Fruit fly (Drosophila melanogaster) whole organism, embryonic: ENCODE data around the gene St2.

Source experiments
- Blimp-1 ChIP-seq: fragments of 200-800 bp; sonication (Bioruptor generic); optimal IDR thresholded peaks from 3 replicates; lab custom pipeline; 2018; ENCODE audit warnings: missing biosample characterization, missing genetic modification characterization, mild to moderate bottlenecking, moderate library complexity, missing genetic modification reagents
- CG10543 ChIP-seq: fragments of 200-800 bp; sonication (Bioruptor generic); optimal IDR thresholded peaks from 3 replicates; lab custom pipeline; 2017; ENCODE audit warnings: missing biosample characterization, mild to moderate bottlenecking, missing genetic modification characterization, moderate library complexity
- CG11695 ChIP-seq: fragments of 200-800 bp; sonication (Bioruptor generic); IDR thresholded peaks from 3 replicates; pipeline ENCODE4 v1.3.6; 2022; ENCODE audit warnings: missing biosample characterization, missing genetic modification characterization
- CG12104 ChIP-seq: fragments of 200-800 bp; sonication (Bioruptor generic); optimal IDR thresholded peaks from 3 replicates; lab custom pipeline; 2016; ENCODE audit warnings: missing biosample characterization, missing genetic modification characterization
- CG12236 ChIP-seq: fragments of 200-800 bp; sonication (Bioruptor generic); optimal IDR thresholded peaks from 2 replicates; lab custom pipeline; 2016; ENCODE audit warnings: missing biosample characterization, missing genetic modification characterization
- CG1233 ChIP-seq: fragments of 200-800 bp; sonication (Bioruptor generic); optimal IDR thresholded peaks from 4 replicates; lab custom pipeline; 2018; ENCODE audit warnings: missing biosample characterization, mild to moderate bottlenecking, missing genetic modification characterization
- CG13624 ChIP-seq: fragments of 200-800 bp; sonication (Bioruptor generic); optimal IDR thresholded peaks from 2 replicates; lab custom pipeline; 2016; ENCODE audit warnings: missing biosample characterization, missing genetic modification characterization
- CG14667 ChIP-seq: fragments of 200-800 bp; sonication (Bioruptor generic); IDR thresholded peaks from 2 replicates; pipeline ENCODE4 v1.3.6; 2022; ENCODE audit warnings: missing biosample characterization, missing genetic modification characterization
- CG15073 ChIP-seq: fragments of 200-800 bp; sonication (Bioruptor generic); optimal IDR thresholded peaks from 2 replicates; lab custom pipeline; 2016; ENCODE audit warnings: missing biosample characterization, missing genetic modification characterization
- CG15269 ChIP-seq: fragments of 200-800 bp; sonication (Bioruptor generic); optimal IDR thresholded peaks from 2 replicates; lab custom pipeline; 2018; ENCODE audit warnings: missing biosample characterization, mild to moderate bottlenecking, missing genetic modification characterization, moderate library complexity
- CG1602 ChIP-seq: fragments of 200-800 bp; sonication (Bioruptor generic); optimal IDR thresholded peaks from 3 replicates; lab custom pipeline; 2016; ENCODE audit warnings: missing biosample characterization, missing genetic modification characterization
- CG18619 ChIP-seq: fragments of 200-800 bp; sonication (Bioruptor generic); optimal IDR thresholded peaks from 3 replicates; lab custom pipeline; 2017; ENCODE audit warnings: missing biosample characterization, mild to moderate bottlenecking, missing genetic modification characterization
- CG30020 ChIP-seq: fragments of 200-800 bp; optimal IDR thresholded peaks from 2 replicates; lab custom pipeline; 2019; ENCODE audit warnings: missing biosample characterization, mild to moderate bottlenecking, missing genetic modification characterization, moderate library complexity
- CG4617 ChIP-seq: fragments of 200-800 bp; sonication (Bioruptor generic); optimal IDR thresholded peaks from 3 replicates; lab custom pipeline; 2016; ENCODE audit warnings: missing biosample characterization, missing genetic modification characterization, borderline replicate concordance
- CG4820 ChIP-seq: fragments of 200-800 bp; sonication (Bioruptor generic); optimal IDR thresholded peaks from 3 replicates; lab custom pipeline; 2016; ENCODE audit warnings: missing biosample characterization, missing genetic modification characterization
- CG8765 ChIP-seq: fragments of 200-800 bp; sonication (Bioruptor generic); IDR thresholded peaks from 2 replicates; pipeline ENCODE4 v1.3.6; 2022; ENCODE audit warnings: missing biosample characterization, missing genetic modification characterization
- CG9932 ChIP-seq: fragments of 200-800 bp; sonication (Bioruptor generic); IDR thresholded peaks from 2 replicates; pipeline ENCODE4 v1.3.6; 2022; ENCODE audit warnings: missing biosample characterization, missing genetic modification characterization
- Camta ChIP-seq: fragments of 200-800 bp; sonication (Bioruptor generic); optimal IDR thresholded peaks from 2 replicates; lab custom pipeline; 2016; ENCODE audit warnings: missing biosample characterization, missing genetic modification characterization
- CkIIα-i1 ChIP-seq: fragments of 200-800 bp; sonication (Bioruptor generic); IDR thresholded peaks from 2 replicates; pipeline ENCODE4 v1.3.6; 2022; ENCODE audit warnings: missing biosample characterization, missing genetic modification characterization
- D19A ChIP-seq: fragments of 200-800 bp; optimal IDR thresholded peaks from 3 replicates; lab custom pipeline; 2019; ENCODE audit warnings: missing biosample characterization, mild to moderate bottlenecking, missing genetic modification characterization, moderate library complexity
- ERR ChIP-seq: fragments of 200-800 bp; sonication (Bioruptor generic); optimal IDR thresholded peaks from 2 replicates; lab custom pipeline; 2016; ENCODE audit warnings: missing biosample characterization, missing genetic modification characterization
- Ets65A ChIP-seq: fragments of 200-800 bp; sonication (Bioruptor generic); peaks from one replicate; lab custom pipeline; 2016; ENCODE audit warnings: missing biosample characterization, missing genetic modification characterization
- Hr3 ChIP-seq: fragments of 200-800 bp; sonication (Bioruptor generic); optimal IDR thresholded peaks from 3 replicates; lab custom pipeline; 2016; ENCODE audit warnings: missing biosample characterization, missing genetic modification characterization
- Hr39 ChIP-seq: fragments of >200 bp; optimal IDR thresholded peaks from 2 replicates; lab custom pipeline; 2017
- Kr ChIP-seq: fragments of 200-800 bp; sonication (Bioruptor generic); optimal IDR thresholded peaks from 2 replicates; lab custom pipeline; 2017; ENCODE audit warnings: missing biosample characterization, mild to moderate bottlenecking, missing genetic modification characterization
- Lim3 ChIP-seq: fragments of 200-800 bp; sonication (Bioruptor generic); IDR thresholded peaks from 2 replicates; pipeline ENCODE4 v1.3.6; 2022; ENCODE audit warnings: missing biosample characterization, missing genetic modification characterization
- Lpt ChIP-seq: fragments of >200 bp; optimal IDR thresholded peaks from 2 replicates; lab custom pipeline; 2018; ENCODE audit warnings: missing biosample characterization, missing genetic modification characterization
- Mad ChIP-seq: fragments of 200-800 bp; sonication (Bioruptor generic); optimal IDR thresholded peaks from 2 replicates; lab custom pipeline; 2016; ENCODE audit warnings: missing biosample characterization, missing genetic modification characterization
- Ravus ChIP-seq: fragments of 200-800 bp; sonication (Bioruptor generic); IDR thresholded peaks from 2 replicates; pipeline ENCODE4 v1.3.6; 2022; ENCODE audit warnings: missing biosample characterization, missing genetic modification characterization
- Rx ChIP-seq: fragments of 200-800 bp; sonication (Bioruptor generic); IDR thresholded peaks from 2 replicates; pipeline ENCODE4 v1.3.6; 2022; ENCODE audit warnings: missing biosample characterization, missing genetic modification characterization
- Vsx1 ChIP-seq: fragments of 200-800 bp; sonication (Bioruptor generic); optimal IDR thresholded peaks from 2 replicates; lab custom pipeline; 2017; ENCODE audit warnings: missing biosample characterization, mild to moderate bottlenecking, missing genetic modification characterization, missing genetic modification reagents
- amos ChIP-seq: fragments of 200-800 bp; sonication (Bioruptor generic); IDR thresholded peaks from 2 replicates; pipeline ENCODE4 v1.3.6; 2022; ENCODE audit warnings: missing biosample characterization, missing genetic modification characterization; ENCODE audit not compliant: partially characterized antibody
- ara ChIP-seq: fragments of 200-800 bp; sonication (Bioruptor generic); IDR thresholded peaks from 2 replicates; pipeline ENCODE4 v1.3.6; 2022; ENCODE audit warnings: missing biosample characterization, missing genetic modification characterization
- ato ChIP-seq: fragments of 200-800 bp; sonication (Bioruptor generic); IDR thresholded peaks from 2 replicates; pipeline ENCODE4 v1.3.6; 2022; ENCODE audit warnings: missing biosample characterization, missing genetic modification characterization; ENCODE audit not compliant: partially characterized antibody
- bab2 ChIP-seq: fragments of 200-800 bp; sonication (Bioruptor generic); optimal IDR thresholded peaks from 2 replicates; lab custom pipeline; 2016; ENCODE audit warnings: missing biosample characterization, missing genetic modification characterization
- bowl ChIP-seq: fragments of 200-800 bp; sonication (Bioruptor generic); IDR thresholded peaks from 2 replicates; pipeline ENCODE4 v1.3.6; 2022; ENCODE audit warnings: missing biosample characterization, missing genetic modification characterization
- chn ChIP-seq: fragments of 200-800 bp; sonication (Bioruptor generic); optimal IDR thresholded peaks from 2 replicates; lab custom pipeline; 2016; ENCODE audit warnings: missing biosample characterization, missing genetic modification characterization
- dm ChIP-seq: fragments of 200-800 bp; sonication (Bioruptor generic); optimal IDR thresholded peaks from 3 replicates; lab custom pipeline; 2016; ENCODE audit warnings: missing biosample characterization, missing genetic modification characterization
- fu2 ChIP-seq: fragments of 200-800 bp; sonication (Bioruptor generic); optimal IDR thresholded peaks from 2 replicates; lab custom pipeline; 2016; ENCODE audit warnings: missing biosample characterization, missing genetic modification characterization
- gro ChIP-seq: fragments of 200-800 bp; sonication (Bioruptor generic); optimal IDR thresholded peaks from 2 replicates; lab custom pipeline; 2016; ENCODE audit warnings: missing biosample characterization, missing genetic modification characterization
- hb ChIP-seq: fragments of 200-800 bp; sonication (Bioruptor generic); IDR thresholded peaks from 3 replicates; pipeline ENCODE4 v1.3.6; 2022; ENCODE audit warnings: missing biosample characterization, missing genetic modification characterization; ENCODE audit not compliant: partially characterized antibody
- kay ChIP-seq: fragments of 200-800 bp; sonication (Bioruptor generic); optimal IDR thresholded peaks from 2 replicates; lab custom pipeline; 2016; ENCODE audit warnings: missing biosample characterization, missing genetic modification characterization
- nom ChIP-seq: fragments of 200-800 bp; sonication (Bioruptor generic); optimal IDR thresholded peaks from 2 replicates; lab custom pipeline; 2017; ENCODE audit warnings: missing biosample characterization, missing genetic modification characterization, mild to moderate bottlenecking, moderate library complexity, missing genetic modification reagents
- pb ChIP-seq: fragments of 200-800 bp; sonication (Bioruptor generic); optimal IDR thresholded peaks from 3 replicates; lab custom pipeline; 2016; ENCODE audit warnings: missing biosample characterization, missing genetic modification characterization
- pfk ChIP-seq: fragments of 200-800 bp; sonication (Bioruptor generic); optimal IDR thresholded peaks from 2 replicates; lab custom pipeline; 2018; ENCODE audit warnings: missing biosample characterization, mild to moderate bottlenecking, missing genetic modification characterization, moderate library complexity
- phol ChIP-seq: fragments of 200-800 bp; sonication (Bioruptor generic); optimal IDR thresholded peaks from 3 replicates; lab custom pipeline; 2018; ENCODE audit warnings: missing biosample characterization, mild to moderate bottlenecking, missing genetic modification characterization, moderate library complexity
- pzg ChIP-seq: fragments of 200-800 bp; sonication (Bioruptor generic); optimal IDR thresholded peaks from 3 replicates; lab custom pipeline; 2018; ENCODE audit warnings: missing biosample characterization, mild to moderate bottlenecking, missing genetic modification characterization, moderate library complexity
- row ChIP-seq: fragments of 200-800 bp; sonication (Bioruptor generic); IDR thresholded peaks from 3 replicates; pipeline ENCODE4 v1.3.6; 2022; ENCODE audit warnings: missing biosample characterization, missing genetic modification characterization
- run ChIP-seq: fragments of 200-800 bp; sonication (Bioruptor generic); optimal IDR thresholded peaks from 3 replicates; lab custom pipeline; 2018; ENCODE audit warnings: missing biosample characterization, mild to moderate bottlenecking, missing genetic modification characterization
- tna ChIP-seq: fragments of 200-800 bp; sonication (Bioruptor generic); IDR thresholded peaks from 2 replicates; pipeline ENCODE4 v1.3.6; 2022; ENCODE audit warnings: missing biosample characterization, missing genetic modification characterization; ENCODE audit not compliant: partially characterized antibody
- zf30C ChIP-seq: fragments of 200-800 bp; sonication (Bioruptor generic); optimal IDR thresholded peaks from 3 replicates; lab custom pipeline; 2018; ENCODE audit warnings: missing biosample characterization, mild to moderate bottlenecking, missing genetic modification characterization

St2 gene

dm6 chr3R:9245576-9246200 lies 6.0 kb upstream of the St2 start, which contains the start of gene Vps15 (continued):
- peak; percentile 81 for TF ChIP-seq Blimp-1
- TF ChIP-seq pb (GFP tag; lab: Kevin White, UChicago) = no peak
- peak; percentile 69 for TF ChIP-seq CG4820 (GFP tag; lab: Kevin White, UChicago)
- no peak for TF ChIP-seq Hr39 (lab: Kevin White, UChicago)
- TF ChIP-seq ERR (GFP tag; lab: Kevin White, UChicago) = no peak
- peak; percentile 42 for TF ChIP-seq chn (GFP tag; lab: Kevin White, UChicago)
- peak; percentile 63 for TF ChIP-seq kay (GFP tag; lab: Kevin White, UChicago)
- peak; percentile 57 for TF ChIP-seq CG30020 (tag; lab: Kevin White, UChicago)
- TF ChIP-seq CG4617 = peak; percentile 46
- peak; percentile 36 for TF ChIP-seq CG1233 (GFP tag; lab: Kevin White, UChicago)
- TF ChIP-seq CG12104 (GFP tag; lab: Kevin White, UChicago) = peak; percentile 33
- peak; percentile 15 for TF ChIP-seq Ets65A
- no peak for TF ChIP-seq CkIIα-i1 (GFP tag; lab: Robert Waterston, UW)
- peak; percentile 75 for TF ChIP-seq D19A (tag; lab: Kevin White, UChicago)
- TF ChIP-seq CG9932 = peak; percentile 79
- TF ChIP-seq tna (GFP tag; lab: Robert Waterston, UW) = peak; percentile 77; the same call in 1 of the 2 replicates
- peak; percentile 45; the same call in 1 of the 2 replicates for TF ChIP-seq ara (GFP tag; lab: Robert Waterston, UW)
- TF ChIP-seq CG13624 (GFP tag; lab: Kevin White, UChicago) = peak; percentile 85
- TF ChIP-seq Rx = peak; percentile 40; the same call in 1 of the 2 replicates
- no peak for TF ChIP-seq CG8765 (GFP tag; lab: Robert Waterston, UW)
- peak; percentile 42 for TF ChIP-seq nom (GFP tag; lab: Kevin White, UChicago)
- no peak for TF ChIP-seq Kr (GFP tag; lab: Kevin White, UChicago)
- TF ChIP-seq CG18619 = peak; percentile 48
- peak; percentile 46 for TF ChIP-seq run (tag; lab: Kevin White, UChicago)
- TF ChIP-seq row = peak; percentile 89
- no peak for TF ChIP-seq bowl (GFP tag; lab: Robert Waterston, UW)
- TF ChIP-seq CG11695 = peak; percentile 70
- peak; percentile 38 for TF ChIP-seq dm (GFP tag; lab: Kevin White, UChicago)
- peak; percentile 46; the same call in 1 of the 2 replicates for TF ChIP-seq CG14667 (GFP tag; lab: Robert Waterston, UW)
- TF ChIP-seq CG15073 (GFP tag; lab: Kevin White, UChicago) = no peak
- no peak for TF ChIP-seq Ravus
- peak; percentile 54 for TF ChIP-seq pzg (GFP tag; lab: Kevin White, UChicago)
- peak; percentile 48 for TF ChIP-seq Mad (GFP tag; lab: Kevin White, UChicago)
- peak; percentile 65 for TF ChIP-seq Camta (GFP tag; lab: Kevin White, UChicago)
- peak; percentile 73 for TF ChIP-seq CG1602 (GFP tag; lab: Kevin White, UChicago)
- TF ChIP-seq bab2 = peak; percentile 67
- TF ChIP-seq fu2 (GFP tag; lab: Kevin White, UChicago) = peak; percentile 38
- peak; percentile 74; the same call in 1 of the 2 replicates for TF ChIP-seq amos (GFP tag; lab: Robert Waterston, UW)
- TF ChIP-seq Lim3 (GFP tag; lab: Robert Waterston, UW) = no peak
- peak; percentile 82 for TF ChIP-seq hb
- TF ChIP-seq ato (GFP tag; lab: Robert Waterston, UW) = no peak; the same call in 1 of the 2 replicates
- peak; percentile 45 for TF ChIP-seq gro (GFP tag; lab: Kevin White, UChicago)
- no peak for TF ChIP-seq zf30C
- no peak for TF ChIP-seq pfk (GFP tag; lab: Kevin White, UChicago)
- TF ChIP-seq Lpt (GFP tag; lab: Kevin White, UChicago) = no peak
- peak; percentile 24 for TF ChIP-seq Vsx1 (GFP tag; lab: Kevin White, UChicago)
- TF ChIP-seq CG15269 (tag; lab: Kevin White, UChicago) = peak; percentile 83
- peak; percentile 64 for TF ChIP-seq Hr3 (GFP tag; lab: Kevin White, UChicago)
- TF ChIP-seq CG12236 (GFP tag; lab: Kevin White, UChicago) = peak; percentile 59
- peak; percentile 78 for TF ChIP-seq CG10543 (GFP tag; lab: Kevin White, UChicago)
- TF ChIP-seq phol (tag; lab: Kevin White, UChicago) = peak; percentile 89
